Worm (Caenorhabditis elegans): ENCODE measurements around the gene ZC455.1.

ZC455.1 gene

ce11 chrV:12760913-12761312, 12.4 kb upstream of the ZC455.1 start, which contains the start of gene F18E2.15:
F18E2.15 (minus strand) TSS chrV:12761013.
- TF ChIP-seq jun-1 (tag; optimal IDR thresholded peaks at IDR 0.05) (no peak), fos-1 (tag; optimal IDR thresholded peaks at IDR 0.05) (no peak), zag-1 (tag; optimal IDR thresholded peaks at IDR 0.05) (no peak)

ce11 chrV:12763291-12763995, 9.9 kb upstream of the ZC455.1 start, which contains the start of the genes abcf-1 and scc-3:
abcf-1 (minus strand) TSS chrV:12763375.
scc-3 (plus strand) TSS chrV:12763945.
- TF ChIP-seq egl-27 (tag; optimal IDR thresholded peaks at IDR 0.05) (no peak), nfya-1 (tag; optimal IDR thresholded peaks at IDR 0.05; ENCODE audit: insufficient read depth) (peak; percentile 78), lin-15B (tag; optimal IDR thresholded peaks at IDR 0.05) (peak; percentile 22), pha-4 (tag; optimal IDR thresholded peaks at IDR 0.05) (peak; percentile 80), pqm-1 (tag; optimal IDR thresholded peaks at IDR 0.05) (peak; percentile 2)

- TF ChIP-seq daf-12 (tag; optimal IDR thresholded peaks at IDR 0.05) (no peak), ceh-16 (tag; optimal IDR thresholded peaks at IDR 0.05) (no peak), aly-2 (tag; optimal IDR thresholded peaks at IDR 0.05) (no peak), elt-2 (tag; optimal IDR thresholded peaks at IDR 0.05) (no peak), mdl-1 (tag; optimal IDR thresholded peaks at IDR 0.05) (no peak), nfya-1 (tag; optimal IDR thresholded peaks at IDR 0.05; ENCODE audit: insufficient read depth) (no peak), nhr-12 (tag; optimal IDR thresholded peaks at IDR 0.05) (no peak), unc-62 (GFP tag; optimal IDR thresholded peaks at IDR 0.05) (no peak), sea-2 (GFP tag; optimal IDR thresholded peaks at IDR 0.05) (no peak), nhr-237 (tag; optimal IDR thresholded peaks at IDR 0.05) (no peak), pha-4 (tag; optimal IDR thresholded peaks at IDR 0.05) (no peak)
Observed at ce11 chrV:12768946-12769345, 4.4 kb upstream of the ZC455.1 start, which contains the start of gene srt-43. srt-43 (plus strand) TSS chrV:12769246.

- TF ChIP-seq ama-1 (optimal IDR thresholded peaks at IDR 0.05) (no peak), ceh-16 (tag; optimal IDR thresholded peaks at IDR 0.05) (no peak), nhr-23 (tag; optimal IDR thresholded peaks at IDR 0.05) (no peak), tbx-2 (tag; optimal IDR thresholded peaks at IDR 0.05) (no peak)
Observed at ce11 chrV:12773852-12774251, 530 bp downstream of the ZC455.1 start.

ce11 chrV:12780248-12780647, 6.9 kb downstream of the ZC455.1 start:
- TF ChIP-seq mml-1 (tag; optimal IDR thresholded peaks at IDR 0.05) (no peak), ceh-82 (tag; optimal IDR thresholded peaks at IDR 0.05) (peak; percentile 35), elt-3 (tag; optimal IDR thresholded peaks at IDR 0.05) (no peak), nhr-11 (tag; optimal IDR thresholded peaks at IDR 0.05) (no peak), ceh-28 (tag; optimal IDR thresholded peaks at IDR 0.05) (no peak), pha-4 (tag; optimal IDR thresholded peaks at IDR 0.05) (peak; percentile 33), nhr-23 (tag; optimal IDR thresholded peaks at IDR 0.05) (no peak), nhr-25 (tag; optimal IDR thresholded peaks at IDR 0.05) (no peak), lin-15B (tag; optimal IDR thresholded peaks at IDR 0.05) (no peak), ceh-16 (tag; optimal IDR thresholded peaks at IDR 0.05) (no peak), fkh-2 (tag; optimal IDR thresholded peaks at IDR 0.05) (no peak), ZK546.5 (tag; optimal IDR thresholded peaks at IDR 0.05) (no peak), elt-2 (tag; optimal IDR thresholded peaks at IDR 0.05) (peak; percentile 28), egl-27 (tag; optimal IDR thresholded peaks at IDR 0.05) (no peak), aly-2 (tag; optimal IDR thresholded peaks at IDR 0.05) (no peak), nhr-237 (tag; optimal IDR thresholded peaks at IDR 0.05) (no peak), nfya-1 (tag; optimal IDR thresholded peaks at IDR 0.05; ENCODE audit: insufficient read depth) (peak; percentile 49), egl-5 (tag; optimal IDR thresholded peaks at IDR 0.05) (no peak), lsy-12 (tag; optimal IDR thresholded peaks at IDR 0.05) (peak; percentile 57), fos-1 (tag; optimal IDR thresholded peaks at IDR 0.05) (no peak), sea-2 (GFP tag; optimal IDR thresholded peaks at IDR 0.05) (no peak), unc-62 (GFP tag; optimal IDR thresholded peaks at IDR 0.05) (no peak), elt-1 (tag; optimal IDR thresholded peaks at IDR 0.05) (no peak), nhr-12 (tag; optimal IDR thresholded peaks at IDR 0.05) (no peak), nhr-67 (tag; optimal IDR thresholded peaks at IDR 0.05) (no peak), snpc-4 (tag; optimal IDR thresholded peaks at IDR 0.05) (no peak), ztf-11 (tag; optimal IDR thresholded peaks at IDR 0.05) (no peak), pqm-1 (tag; optimal IDR thresholded peaks at IDR 0.05) (peak; percentile 7), skn-1 (tag; optimal IDR thresholded peaks at IDR 0.05) (no peak), nhr-76 (tag; optimal IDR thresholded peaks at IDR 0.05) (no peak), R02D3.7 (tag; optimal IDR thresholded peaks at IDR 0.05) (no peak), lin-39 (tag; optimal IDR thresholded peaks at IDR 0.05) (peak; percentile 1), ama-1 (optimal IDR thresholded peaks at IDR 0.05) (no peak), tbx-2 (tag; optimal IDR thresholded peaks at IDR 0.05) (peak; percentile 22), fkh-10 (GFP tag; optimal IDR thresholded peaks at IDR 0.05) (no peak), nhr-43 (tag; optimal IDR thresholded peaks at IDR 0.05; ENCODE audit: poor library complexity, severe bottlenecking) (peak; percentile 29), ztf-4 (tag; optimal IDR thresholded peaks at IDR 0.05) (no peak), ceh-9 (tag; optimal IDR thresholded peaks at IDR 0.05) (no peak)
